Worm (Caenorhabditis elegans) whole organism, late embryonic: Measurements from ENCODE around the gene C46C2.6.

Experiments
- C08G9.2 ChIP-seq: sonication (generic microtip); optimal IDR thresholded peaks from 2 replicates; lab custom pipeline; 2016; ENCODE audit warnings: mild to moderate bottlenecking, missing genetic modification characterization, moderate library complexity, missing compliant biosample characterization
- F13H6.1 ChIP-seq: sonication (generic microtip); optimal IDR thresholded peaks from 2 replicates; lab custom pipeline; 2016; ENCODE audit warnings: missing genetic modification characterization, missing compliant biosample characterization
- K02D7.2 ChIP-seq: sonication (generic microtip); optimal IDR thresholded peaks from 2 replicates; lab custom pipeline; 2017; ENCODE audit warnings: mild to moderate bottlenecking, missing genetic modification characterization, missing compliant biosample characterization
- K09A11.1 ChIP-seq: sonication (generic microtip); optimal IDR thresholded peaks from 2 replicates; lab custom pipeline; 2017; ENCODE audit warnings: antibody characterized with exemption, mild to moderate bottlenecking, missing genetic modification characterization, missing compliant biosample characterization; ENCODE audit not compliant: insufficient read depth
- ceh-18 ChIP-seq: sonication (generic microtip); optimal IDR thresholded peaks from 2 replicates; lab custom pipeline; 2016; ENCODE audit warnings: missing genetic modification characterization, missing compliant biosample characterization
- ceh-19 ChIP-seq: fragments of 200-800 bp; sonication (Bioruptor generic); optimal IDR thresholded peaks from 2 replicates; lab custom pipeline; 2018; ENCODE audit warnings: mild to moderate bottlenecking, missing genetic modification characterization, missing compliant biosample characterization
- ceh-2 ChIP-seq: sonication (generic microtip); optimal IDR thresholded peaks from 2 replicates; lab custom pipeline; 2016; ENCODE audit warnings: missing genotype, missing genetic modification characterization, missing compliant biosample characterization
- ceh-30 ChIP-seq: fragments of 150-350 bp; optimal IDR thresholded peaks from 2 replicates; lab custom pipeline; 2014; ENCODE audit warnings: missing biosample characterization, missing genetic modification characterization
- ceh-31 ChIP-seq: sonication (generic microtip); optimal IDR thresholded peaks from 2 replicates; lab custom pipeline; 2016; ENCODE audit warnings: missing genetic modification characterization, missing compliant biosample characterization
- ceh-34 ChIP-seq: sonication (generic microtip); optimal IDR thresholded peaks from 2 replicates; lab custom pipeline; 2016; ENCODE audit warnings: mild to moderate bottlenecking, missing genetic modification characterization, missing compliant biosample characterization
- ceh-48 ChIP-seq: sonication (generic microtip); optimal IDR thresholded peaks from 2 replicates; lab custom pipeline; 2016; ENCODE audit warnings: missing genetic modification characterization, inconsistent platforms, missing compliant biosample characterization
- dve-1 ChIP-seq: sonication (generic microtip); optimal IDR thresholded peaks from 2 replicates; lab custom pipeline; 2017; ENCODE audit warnings: antibody characterized with exemption, mild to moderate bottlenecking, missing genetic modification characterization, missing compliant biosample characterization
- elt-2 ChIP-seq: sonication (generic microtip); optimal IDR thresholded peaks from 2 replicates; lab custom pipeline; 2016; ENCODE audit warnings: missing genetic modification reagents, missing genetic modification characterization, missing compliant biosample characterization
- fkh-10 ChIP-seq: fragments of 150-350 bp; optimal IDR thresholded peaks from 2 replicates; lab custom pipeline; 2014; ENCODE audit warnings: missing biosample characterization, missing genetic modification reagents, missing genetic modification characterization
- gmeb-2 ChIP-seq: sonication (generic microtip); optimal IDR thresholded peaks from 2 replicates; lab custom pipeline; 2016; ENCODE audit warnings: missing genetic modification characterization, inconsistent platforms, missing compliant biosample characterization
- hlh-13 ChIP-seq: fragments of 200-800 bp; sonication (Bioruptor generic); optimal IDR thresholded peaks from 2 replicates; lab custom pipeline; 2018; ENCODE audit warnings: mild to moderate bottlenecking, missing genetic modification characterization, missing compliant biosample characterization
- hlh-15 ChIP-seq: sonication (generic microtip); optimal IDR thresholded peaks from 2 replicates; lab custom pipeline; 2016; ENCODE audit warnings: missing genetic modification characterization, missing compliant biosample characterization
- hlh-6 ChIP-seq: sonication (generic microtip); optimal IDR thresholded peaks from 2 replicates; lab custom pipeline; 2016; ENCODE audit warnings: missing genotype, missing genetic modification characterization, missing compliant biosample characterization
- hlh-8 ChIP-seq: sonication (generic microtip); optimal IDR thresholded peaks from 2 replicates; lab custom pipeline; 2016; ENCODE audit warnings: missing genotype, missing genetic modification characterization, missing compliant biosample characterization
- lin-11 ChIP-seq: fragments of 200-800 bp; sonication (Bioruptor generic); optimal IDR thresholded peaks from 2 replicates; lab custom pipeline; 2018; ENCODE audit warnings: mild to moderate bottlenecking, missing genetic modification characterization, missing compliant biosample characterization
- mec-3 ChIP-seq: sonication (generic microtip); optimal IDR thresholded peaks from 2 replicates; lab custom pipeline; 2016; ENCODE audit warnings: borderline replicate concordance, missing genetic modification characterization, missing compliant biosample characterization
- nhr-11 ChIP-seq: fragments of 150-350 bp; optimal IDR thresholded peaks from 2 replicates; lab custom pipeline; 2014; ENCODE audit warnings: missing biosample characterization, missing genetic modification characterization
- nhr-232 ChIP-seq: sonication (generic microtip); optimal IDR thresholded peaks from 2 replicates; lab custom pipeline; 2016; ENCODE audit warnings: missing genetic modification characterization, missing compliant biosample characterization
- pag-3 ChIP-seq: sonication (generic microtip); optimal IDR thresholded peaks from 2 replicates; lab custom pipeline; 2016; ENCODE audit warnings: missing compliant biosample characterization, missing genetic modification characterization, borderline replicate concordance
- pat-9 ChIP-seq: fragments of 200-800 bp; sonication (Bioruptor generic); optimal IDR thresholded peaks from 2 replicates; lab custom pipeline; 2018; ENCODE audit warnings: mild to moderate bottlenecking, missing genetic modification characterization, moderate library complexity, missing compliant biosample characterization
- pax-1 ChIP-seq: fragments of 150-350 bp; optimal IDR thresholded peaks from 2 replicates; lab custom pipeline; 2014; ENCODE audit warnings: missing biosample characterization, missing genetic modification characterization
- pha-2 ChIP-seq: sonication (generic microtip); optimal IDR thresholded peaks from 2 replicates; lab custom pipeline; 2017; ENCODE audit warnings: mild to moderate bottlenecking, missing genetic modification characterization, missing compliant biosample characterization
- pha-4 ChIP-seq: fragments of 150-350 bp; optimal IDR thresholded peaks from 2 replicates; lab custom pipeline; 2018; ENCODE audit warnings: missing biosample characterization, missing genetic modification reagents, missing genetic modification characterization
- pqm-1 ChIP-seq: sonication (generic microtip); optimal IDR thresholded peaks from 2 replicates; lab custom pipeline; 2016; ENCODE audit warnings: missing genetic modification characterization, missing compliant biosample characterization
- sox-2 ChIP-seq: fragments of 200-800 bp; sonication (Bioruptor generic); IDR thresholded peaks from 2 replicates; pipeline ENCODE4 v1.3.6; 2022; ENCODE audit warnings: missing genetic modification reagents, missing genetic modification characterization, missing compliant biosample characterization
- tbx-7 ChIP-seq: sonication (generic microtip); optimal IDR thresholded peaks from 2 replicates; lab custom pipeline; 2016; ENCODE audit warnings: missing genotype, missing genetic modification characterization, missing compliant biosample characterization
- ttx-3 ChIP-seq: sonication (generic microtip); optimal IDR thresholded peaks from 2 replicates; lab custom pipeline; 2016; ENCODE audit warnings: missing genetic modification reagents, missing genetic modification characterization, missing compliant biosample characterization
- unc-55 ChIP-seq: sonication (generic microtip); optimal IDR thresholded peaks from 2 replicates; lab custom pipeline; 2017; ENCODE audit warnings: missing biosample characterization, missing genetic modification reagents, missing genetic modification characterization
- unc-86 ChIP-seq: sonication (generic microtip); optimal IDR thresholded peaks from 2 replicates; lab custom pipeline; 2016; ENCODE audit warnings: missing genetic modification characterization, missing compliant biosample characterization
- zip-5 ChIP-seq: sonication (generic microtip); optimal IDR thresholded peaks from 2 replicates; lab custom pipeline; 2016; ENCODE audit warnings: missing genetic modification characterization, missing compliant biosample characterization
- ztf-16 ChIP-seq: sonication (generic microtip); optimal IDR thresholded peaks from 2 replicates; lab custom pipeline; 2017; ENCODE audit warnings: missing genetic modification characterization, missing compliant biosample characterization

The C46C2.6 gene

ce11 chrIV:9212121-9212520, at the start of gene C46C2.6:
Gene C46C2.6 (plus strand): TSS chrIV:9212421.
- no peak for TF ChIP-seq elt-2
- no peak for TF ChIP-seq gmeb-2 (tag; lab: Kevin White, UChicago)
- no peak for TF ChIP-seq nhr-232 (tag; lab: Kevin White, UChicago)
- TF ChIP-seq ceh-19, result no peak
- TF ChIP-seq pqm-1, result no peak
- TF ChIP-seq ceh-31 (tag; lab: Kevin White, UChicago), result no peak
- no peak for TF ChIP-seq pag-3 (tag; lab: Kevin White, UChicago)
- no peak for TF ChIP-seq ceh-18
- no peak for TF ChIP-seq F13H6.1 (tag; lab: Kevin White, UChicago)
- TF ChIP-seq nhr-11 (tag; lab: Kevin White, UChicago), result no peak
- TF ChIP-seq unc-55 (GFP tag; lab: Kevin White, UChicago), result no peak
- no peak for TF ChIP-seq pha-4 (tag; lab: Kevin White, UChicago)
- no peak for TF ChIP-seq mec-3
- TF ChIP-seq lin-11, result no peak
- TF ChIP-seq hlh-15 (tag; lab: Kevin White, UChicago), result no peak
- TF ChIP-seq zip-5, result no peak
- no peak for TF ChIP-seq unc-86 (tag; lab: Kevin White, UChicago)
- no peak for TF ChIP-seq dve-1 (tag; lab: Kevin White, UChicago)
- no peak for TF ChIP-seq hlh-6 (tag; lab: Kevin White, UChicago)

- no peak for TF ChIP-seq fkh-10
- no peak for TF ChIP-seq lin-11
- no peak for TF ChIP-seq K09A11.1 (tag; lab: Kevin White, UChicago)
- TF ChIP-seq K02D7.2 (tag; lab: Kevin White, UChicago), result no peak
- TF ChIP-seq hlh-15 (tag; lab: Kevin White, UChicago), result no peak
- no peak for TF ChIP-seq dve-1 (tag; lab: Kevin White, UChicago)
- no peak for TF ChIP-seq pax-1 (tag; lab: Kevin White, UChicago)
- TF ChIP-seq pha-2 (tag; lab: Kevin White, UChicago), result no peak
- no peak for TF ChIP-seq ceh-30 (tag; lab: Kevin White, UChicago)
- no peak for TF ChIP-seq hlh-8 (tag; lab: Kevin White, UChicago)
- no peak for TF ChIP-seq zip-5
- TF ChIP-seq ceh-48 (tag; lab: Kevin White, UChicago), result no peak
- no peak for TF ChIP-seq ttx-3
These were observed 47.2 kb upstream of the C46C2.6 start, which contains the start of gene pcp-2 for ce11 chrIV:9165027-9165426. Gene pcp-2 (minus strand): TSS chrIV:9165127.

- TF ChIP-seq gmeb-2 (tag; lab: Kevin White, UChicago), result no peak
- TF ChIP-seq pat-9 (tag; lab: Kevin White, UChicago), result no peak
- TF ChIP-seq lin-11, result no peak
- TF ChIP-seq ztf-16 (tag; lab: Kevin White, UChicago), result no peak
- no peak for TF ChIP-seq hlh-13 (GFP tag; lab: Kevin White, UChicago)
- no peak for TF ChIP-seq mec-3
These were observed 46.5 kb upstream of the C46C2.6 start, which contains the start of gene C07C7.3 for ce11 chrIV:9165681-9166080. Gene C07C7.3 (plus strand): TSS chrIV:9166051.

- TF ChIP-seq nhr-232 (tag; lab: Kevin White, UChicago) (no peak), gmeb-2 (tag; lab: Kevin White, UChicago) (no peak), ceh-34 (tag; lab: Kevin White, UChicago) (no peak), hlh-13 (GFP tag; lab: Kevin White, UChicago) (no peak), C08G9.2 (tag; lab: Kevin White, UChicago) (no peak), nhr-11 (tag; lab: Kevin White, UChicago) (no peak), sox-2 (GFP tag; lab: Robert Waterston, UW) (no peak), elt-2 (no peak), zip-5 (no peak), K02D7.2 (tag; lab: Kevin White, UChicago) (no peak), pax-1 (tag; lab: Kevin White, UChicago) (no peak), ceh-2 (tag; lab: Kevin White, UChicago) (no peak), ceh-48 (tag; lab: Kevin White, UChicago) (no peak), tbx-7 (tag; lab: Kevin White, UChicago) (no peak), pqm-1 (no peak), hlh-6 (tag; lab: Kevin White, UChicago) (no peak), ceh-31 (tag; lab: Kevin White, UChicago) (no peak)
These were observed 42.5 kb upstream of the C46C2.6 start for ce11 chrIV:9169764-9170163.
